Fruit fly (Drosophila melanogaster): ENCODE results near the gene CG9302.

DNA sequence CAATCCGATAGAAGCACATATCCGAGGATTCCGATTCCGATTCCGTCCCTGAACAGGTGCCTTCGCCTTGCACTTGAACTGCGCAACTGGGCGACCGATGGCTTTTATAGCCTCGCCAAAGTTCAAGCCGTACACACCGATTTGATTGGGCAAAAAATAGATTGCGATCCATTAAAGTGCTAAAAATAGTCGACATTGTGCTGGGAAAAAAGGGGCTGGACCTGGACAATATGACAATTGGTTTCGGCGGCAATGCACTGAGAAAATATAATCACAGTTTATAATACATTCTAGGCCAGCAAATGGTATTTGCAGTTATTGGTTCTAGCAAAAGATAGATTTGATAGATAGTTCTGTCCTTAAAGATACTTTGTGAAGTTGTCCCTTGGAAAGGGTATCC is 16.9 kb downstream of the CG9302 start, which contains the start of gene CG9377:
- TF ChIP-seq fru (GFP tag; optimal IDR thresholded peaks at IDR 0.05) (no peak), Hr83 (GFP tag; optimal IDR thresholded peaks at IDR 0.05; ENCODE audit: poor library complexity, severe bottlenecking) (no peak), Dfd (GFP tag; optimal IDR thresholded peaks at IDR 0.05) (no peak), psq (GFP tag; optimal IDR thresholded peaks at IDR 0.05) (no peak), Hr78 (GFP tag; optimal IDR thresholded peaks at IDR 0.05) (no peak), Vsx2 (GFP tag; optimal IDR thresholded peaks at IDR 0.05; ENCODE audit: partially characterized antibody) (no peak), foxo (GFP tag; optimal IDR thresholded peaks at IDR 0.05) (no peak), ey (GFP tag; optimal IDR thresholded peaks at IDR 0.05) (no peak), pan (optimal IDR thresholded peaks at IDR 0.05) (no peak), OdsH (GFP tag; optimal IDR thresholded peaks at IDR 0.05) (no peak), rgr (GFP tag; optimal IDR thresholded peaks at IDR 0.05) (no peak), br (GFP tag; optimal IDR thresholded peaks at IDR 0.05) (no peak), CG32264 (GFP tag; optimal IDR thresholded peaks at IDR 0.05) (no peak), jim (GFP tag; optimal IDR thresholded peaks at IDR 0.05) (no peak)
